Fruit fly (Drosophila melanogaster): ENCODE results near the gene CG32444.

The CG32444 gene

DNA sequence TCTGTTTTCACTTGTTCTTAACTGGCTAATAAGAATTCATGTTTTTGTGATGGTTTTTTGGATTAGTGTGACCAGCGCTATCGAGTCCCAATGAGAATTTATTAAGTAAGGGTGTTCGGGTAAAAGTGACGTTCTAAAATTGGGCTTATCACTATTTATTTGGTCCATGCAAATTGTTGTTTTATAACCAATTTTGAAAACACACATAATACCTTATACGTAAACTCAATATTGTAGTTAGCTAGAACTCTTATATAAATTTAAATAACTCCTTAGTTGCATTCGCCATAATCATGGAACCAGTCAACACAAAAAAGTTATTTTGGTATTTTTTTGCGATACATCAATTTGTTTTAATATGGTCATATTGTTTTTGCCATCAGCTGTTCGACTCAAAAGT lies 42.9 kb downstream of the CG32444 start, which contains the start of the genes Als2 and CG11248 (continued):
- peak; percentile 50 for TF ChIP-seq CG17186 (GFP tag; optimal IDR thresholded peaks at IDR 0.05)
- no peak for TF ChIP-seq cg (GFP tag; optimal IDR thresholded peaks at IDR 0.05)
- no peak for TF ChIP-seq HmgD (GFP tag; optimal IDR thresholded peaks at IDR 0.05)
- no peak for TF ChIP-seq z (GFP tag; IDR thresholded peaks at IDR 0.05)
- TF ChIP-seq CG1647 (GFP tag; optimal IDR thresholded peaks at IDR 0.05) = peak; percentile 38
- TF ChIP-seq Sry-δ (GFP tag; optimal IDR thresholded peaks at IDR 0.05) = peak; percentile 60
- no peak for TF ChIP-seq knrl (GFP tag; IDR thresholded peaks at IDR 0.05; ENCODE audit: partially characterized antibody)
- peak; percentile 24 for TF ChIP-seq CG9437 (GFP tag; optimal IDR thresholded peaks at IDR 0.05)
- peak; percentile 84 for TF ChIP-seq slbo (GFP tag; IDR thresholded peaks at IDR 0.05)
- no peak; the same call in 2 of the 3 replicates for TF ChIP-seq CG11695 (GFP tag; IDR thresholded peaks at IDR 0.05)
- TF ChIP-seq gro (GFP tag; optimal IDR thresholded peaks at IDR 0.05) = no peak
- TF ChIP-seq gcm (GFP tag; optimal IDR thresholded peaks at IDR 0.05) = no peak
- TF ChIP-seq Xbp1 (GFP tag; optimal IDR thresholded peaks at IDR 0.05) = peak; percentile 86
- TF ChIP-seq MESR4 (GFP tag; optimal IDR thresholded peaks at IDR 0.05) = no peak
- peak; percentile 35 for TF ChIP-seq CG12104 (GFP tag; optimal IDR thresholded peaks at IDR 0.05)
- no peak for TF ChIP-seq Gsc (GFP tag; IDR thresholded peaks at IDR 0.05)
- TF ChIP-seq Abd-B (GFP tag; optimal IDR thresholded peaks at IDR 0.05) = peak; percentile 85
- TF ChIP-seq ab (GFP tag; optimal IDR thresholded peaks at IDR 0.05) = no peak
- TF ChIP-seq CG14050 (GFP tag; IDR thresholded peaks at IDR 0.05) = peak; percentile 47; the same call in 1 of the 3 replicates
- peak; percentile 53 for TF ChIP-seq Spps (tag; optimal IDR thresholded peaks at IDR 0.05)
- TF ChIP-seq CG31224 (GFP tag; IDR thresholded peaks at IDR 0.05) = peak; percentile 34; the same call in 1 of the 2 replicates
- no peak for TF ChIP-seq exex (tag; optimal IDR thresholded peaks at IDR 0.05)
- no peak for TF ChIP-seq ash1 (GFP tag; optimal IDR thresholded peaks at IDR 0.05)
- TF ChIP-seq fu2 (GFP tag; optimal IDR thresholded peaks at IDR 0.05) = peak; percentile 63
- peak; percentile 67; the same call in 1 of the 2 replicates for TF ChIP-seq ranshi (GFP tag; IDR thresholded peaks at IDR 0.05)
- TF ChIP-seq CG4707 (GFP tag; optimal IDR thresholded peaks at IDR 0.05) = no peak
- TF ChIP-seq CG8388 (GFP tag; optimal IDR thresholded peaks at IDR 0.05) = peak; percentile 71
- TF ChIP-seq Rfx (GFP tag; IDR thresholded peaks at IDR 0.05) = peak; percentile 80
- peak; percentile 74 for TF ChIP-seq CG6689 (GFP tag; IDR thresholded peaks at IDR 0.05)
- TF ChIP-seq sisA (GFP tag; IDR thresholded peaks at IDR 0.05) = peak; percentile 76
- TF ChIP-seq CG11560 (tag; IDR thresholded peaks at IDR 0.05) = 0 out of 3 replicates have a peak, but pooled peaks have one; percentile 25
- peak; percentile 49 for TF ChIP-seq CG16863 (GFP tag; optimal IDR thresholded peaks at IDR 0.05)
- TF ChIP-seq CG6654 (GFP tag; optimal IDR thresholded peaks at IDR 0.05) = peak; percentile 27
- TF ChIP-seq CG15073 (GFP tag; optimal IDR thresholded peaks at IDR 0.05) = no peak
- no peak for TF ChIP-seq bigmax (GFP tag; optimal IDR thresholded peaks at IDR 0.05)
- TF ChIP-seq dati (GFP tag; IDR thresholded peaks at IDR 0.05) = no peak
- TF ChIP-seq Dek (tag; optimal IDR thresholded peaks at IDR 0.05) = no peak
- TF ChIP-seq CG11696 (GFP tag; IDR thresholded peaks at IDR 0.05) = no peak
- peak; percentile 68 for TF ChIP-seq nerfin-1 (tag; optimal IDR thresholded peaks at IDR 0.05)
- peak; percentile 80 for TF ChIP-seq CG9797 (GFP tag; optimal IDR thresholded peaks at IDR 0.05)
- TF ChIP-seq nom (GFP tag; optimal IDR thresholded peaks at IDR 0.05) = no peak
- TF ChIP-seq CG5953 (GFP tag; IDR thresholded peaks at IDR 0.05) = 0 out of 2 replicates have a peak, but pooled peaks have one; percentile 52
- TF ChIP-seq C15 (GFP tag; IDR thresholded peaks at IDR 0.05) = peak; percentile 49; the same call in 1 of the 3 replicates
- TF ChIP-seq CG2116 (GFP tag; optimal IDR thresholded peaks at IDR 0.05) = peak; percentile 60
- peak; percentile 82 for TF ChIP-seq CG3847 (GFP tag; IDR thresholded peaks at IDR 0.05)
- TF ChIP-seq Doc3 (GFP tag; IDR thresholded peaks at IDR 0.05; ENCODE audit: partially characterized antibody) = no peak
- no peak for TF ChIP-seq gsb-n (tag; optimal IDR thresholded peaks at IDR 0.05)
- TF ChIP-seq gfzf (GFP tag; optimal IDR thresholded peaks at IDR 0.05) = peak; percentile 79
- TF ChIP-seq CoRest (tag; optimal IDR thresholded peaks at IDR 0.05) = peak; percentile 87
- TF ChIP-seq fd96Cb (tag; optimal IDR thresholded peaks at IDR 0.05) = peak; percentile 66
- no peak for TF ChIP-seq CrebB (tag; optimal IDR thresholded peaks at IDR 0.05)
